Fruit fly (Drosophila melanogaster): ENCODE results near the gene CG11069.

The CG11069 gene

DNA sequence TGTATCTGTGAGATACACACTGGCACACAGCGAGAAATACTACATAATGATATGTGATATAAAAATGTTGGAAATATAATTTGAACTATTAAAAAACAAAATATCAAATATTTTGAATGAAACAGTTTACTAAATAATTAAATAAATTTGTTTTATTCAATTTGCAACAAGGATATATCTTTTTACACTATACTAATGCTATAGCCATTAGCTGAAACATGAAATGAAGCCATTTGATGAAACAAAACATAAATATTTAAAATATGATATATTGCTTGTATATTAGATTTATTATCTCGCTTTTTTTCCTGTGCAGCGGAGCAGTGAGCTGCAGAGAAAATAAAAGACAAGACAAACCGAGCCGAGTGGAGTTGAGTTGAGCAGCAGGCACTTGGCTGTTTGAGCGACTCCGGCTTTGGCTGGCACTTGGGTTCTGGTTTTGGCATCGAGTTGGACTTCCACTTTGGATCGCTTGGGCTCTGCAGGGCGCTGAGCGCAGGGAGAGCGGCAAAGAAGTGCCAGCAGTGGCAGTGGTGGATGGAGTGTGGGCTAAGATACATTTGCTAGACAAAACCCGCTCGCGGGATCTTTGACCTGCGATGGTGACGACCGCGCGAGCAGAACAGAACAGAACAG lies 1.1 kb upstream of the CG11069 start (continued):
- TF ChIP-seq E2f2 (GFP tag; IDR thresholded peaks at IDR 0.05) (peak; percentile 45; the same call in 1 of the 2 replicates), YL-1 (GFP tag; optimal IDR thresholded peaks at IDR 0.05) (no peak), psq (GFP tag; optimal IDR thresholded peaks at IDR 0.05) (peak; percentile 21), Hmx (GFP tag; optimal IDR thresholded peaks at IDR 0.05) (no peak), CG10654 (GFP tag; optimal IDR thresholded peaks at IDR 0.05) (peak; percentile 62), CG4328 (GFP tag; optimal IDR thresholded peaks at IDR 0.05) (peak; percentile 68), CG1233 (GFP tag; optimal IDR thresholded peaks at IDR 0.05) (peak; percentile 74), CG4617 (GFP tag; optimal IDR thresholded peaks at IDR 0.05; ENCODE audit: borderline replicate concordance) (no peak), tna (GFP tag; IDR thresholded peaks at IDR 0.05; ENCODE audit: partially characterized antibody) (no peak), Side (GFP tag; optimal IDR thresholded peaks at IDR 0.05) (no peak), Hr51 (GFP tag; optimal IDR thresholded peaks at IDR 0.05) (peak in 1 of 2 experiments; percentile 86), zen2 (GFP tag; IDR thresholded peaks at IDR 0.05; ENCODE audit: partially characterized antibody) (no peak), Dfd (GFP tag; optimal IDR thresholded peaks at IDR 0.05) (no peak), Sox100B (GFP tag; optimal IDR thresholded peaks at IDR 0.05) (peak; percentile 93), CG9817 (tag; optimal IDR thresholded peaks at IDR 0.05) (peak; percentile 54), CG34376 (GFP tag; optimal IDR thresholded peaks at IDR 0.05) (no peak), CG14860 (GFP tag; IDR thresholded peaks at IDR 0.05; ENCODE audit: partially characterized antibody) (no peak), lov (optimal IDR thresholded peaks at IDR 0.05) (no peak), lov (GFP tag; IDR thresholded peaks at IDR 0.05) (no peak), Lhr (GFP tag; optimal IDR thresholded peaks at IDR 0.05) (peak; percentile 32), Myb (GFP tag; optimal IDR thresholded peaks at IDR 0.05) (no peak), Rx (GFP tag; IDR thresholded peaks at IDR 0.05) (no peak), CG17612 (GFP tag; IDR thresholded peaks at IDR 0.05) (no peak), ap (GFP tag; IDR thresholded peaks at IDR 0.05) (peak; percentile 60; the same call in 1 of the 2 replicates), HmgD (GFP tag; optimal IDR thresholded peaks at IDR 0.05) (no peak), Hr3 (GFP tag; optimal IDR thresholded peaks at IDR 0.05) (peak; percentile 72), sima (GFP tag; optimal IDR thresholded peaks at IDR 0.05) (no peak), CG12659 (GFP tag; optimal IDR thresholded peaks at IDR 0.05) (peak; percentile 75), CG13894 (tag; optimal IDR thresholded peaks at IDR 0.05) (no peak), MESR4 (GFP tag; optimal IDR thresholded peaks at IDR 0.05) (no peak), bbx (GFP tag; IDR thresholded peaks at IDR 0.05; ENCODE audit: partially characterized antibody) (no peak), Oli (tag; optimal IDR thresholded peaks at IDR 0.05) (peak; percentile 78), run (tag; optimal IDR thresholded peaks at IDR 0.05) (peak; percentile 76), Fer1 (GFP tag; optimal IDR thresholded peaks at IDR 0.05) (no peak), cwo (GFP tag; optimal IDR thresholded peaks at IDR 0.05) (peak; percentile 73), prd (optimal IDR thresholded peaks at IDR 0.05) (no peak), prd (GFP tag; IDR thresholded peaks at IDR 0.05) (peak; percentile 85), Nf-YA (GFP tag; IDR thresholded peaks at IDR 0.05) (peak; percentile 57; the same call in 1 of the 2 replicates), Meics (GFP tag; optimal IDR thresholded peaks at IDR 0.05) (peak; percentile 82), CG30403 (GFP tag; optimal IDR thresholded peaks at IDR 0.05) (peak; percentile 85), scrt (GFP tag; optimal IDR thresholded peaks at IDR 0.05) (peak; percentile 64), odd (GFP tag; optimal IDR thresholded peaks at IDR 0.05) (peak; percentile 60), HLH54F (GFP tag; optimal IDR thresholded peaks at IDR 0.05) (no peak), CG14667 (GFP tag; IDR thresholded peaks at IDR 0.05) (peak; percentile 49; the same call in 1 of the 2 replicates), trh (GFP tag; optimal IDR thresholded peaks at IDR 0.05) (no peak), peb (GFP tag; IDR thresholded peaks at IDR 0.05) (peak; percentile 35; the same call in 1 of the 2 replicates), rib (GFP tag; IDR thresholded peaks at IDR 0.05) (no peak), C15 (GFP tag; IDR thresholded peaks at IDR 0.05) (no peak), Atf3 (GFP tag; optimal IDR thresholded peaks at IDR 0.05) (no peak), CG11504 (tag; optimal IDR thresholded peaks at IDR 0.05) (peak; percentile 90)
